Fruit fly (Drosophila melanogaster) whole organism, embryonic: Measurements from ENCODE around the gene CG31211.

Experiments used
- CG15269 ChIP-seq: fragments of 200-800 bp; sonication (Bioruptor generic); optimal IDR thresholded peaks from 2 replicates; lab custom pipeline; 2018; ENCODE audit warnings: missing biosample characterization, mild to moderate bottlenecking, missing genetic modification characterization, moderate library complexity
- CG7357 ChIP-seq: fragments of 200-800 bp; sonication (Bioruptor generic); IDR thresholded peaks from 3 replicates; pipeline ENCODE4 v1.3.6; 2022; ENCODE audit warnings: missing biosample characterization, missing genetic modification characterization
- chm ChIP-seq: fragments of 200-800 bp; sonication (Bioruptor generic); IDR thresholded peaks from 2 replicates; pipeline ENCODE4 v1.3.6; 2022; ENCODE audit warnings: missing biosample characterization, missing genetic modification characterization
- corto ChIP-seq: fragments of 200-800 bp; sonication (Bioruptor generic); optimal IDR thresholded peaks from 2 replicates; lab custom pipeline; 2016; ENCODE audit warnings: missing biosample characterization, mild to moderate bottlenecking, missing genetic modification characterization, moderate library complexity
- peb ChIP-seq: fragments of 200-800 bp; sonication (Bioruptor generic); IDR thresholded peaks from 2 replicates; pipeline ENCODE4 v1.3.6; 2022; ENCODE audit warnings: missing biosample characterization, missing genetic modification characterization
- unpg ChIP-seq: fragments of 200-800 bp; sonication (Bioruptor generic); optimal IDR thresholded peaks from 3 replicates; lab custom pipeline; 2018; ENCODE audit warnings: missing biosample characterization, mild to moderate bottlenecking, missing genetic modification characterization, moderate library complexity

- TF ChIP-seq CG7357, result no peak
- no peak for TF ChIP-seq corto (GFP tag; lab: Kevin White, UChicago)
- no peak for TF ChIP-seq CG15269 (tag; lab: Kevin White, UChicago)
- TF ChIP-seq unpg (GFP tag; lab: Kevin White, UChicago), result no peak
- TF ChIP-seq chm (GFP tag; lab: Robert Waterston, UW), result no peak
- no peak for TF ChIP-seq peb
Measured at dm6 chr3R:11982547-11982946, 33.1 kb downstream of the CG31211 start.
